Worm (Caenorhabditis elegans) whole organism, L1 larva: ENCODE measurements around the gene Y71H2AM.1.

Experiments
- C04F5.9 ChIP-seq: sonication (generic microtip); optimal IDR thresholded peaks from 2 replicates; lab custom pipeline; 2016; ENCODE audit warnings: missing genetic modification characterization, missing compliant biosample characterization
- F16B12.6 ChIP-seq: fragments of 150-350 bp; optimal IDR thresholded peaks from 2 replicates; lab custom pipeline; 2014; ENCODE audit warnings: missing biosample characterization, missing genetic modification characterization
- aha-1 ChIP-seq: fragments of 150-350 bp; optimal IDR thresholded peaks from 2 replicates; lab custom pipeline; 2014; ENCODE audit warnings: missing biosample characterization, missing genetic modification characterization
- alr-1 ChIP-seq: fragments of 200-800 bp; sonication (Bioruptor generic); optimal IDR thresholded peaks from 2 replicates; lab custom pipeline; 2018; ENCODE audit warnings: borderline replicate concordance, mild to moderate bottlenecking, missing genetic modification characterization, missing compliant biosample characterization
- ama-1 ChIP-seq: fragments of 150-350 bp; optimal IDR thresholded peaks from 2 replicates; lab custom pipeline; 2014
- blmp-1 ChIP-seq: fragments of 150-350 bp; optimal IDR thresholded peaks from 2 replicates; lab custom pipeline; 2014; ENCODE audit warnings: missing biosample characterization, missing genetic modification characterization
- ceh-63 ChIP-seq: fragments of 200-800 bp; sonication (Bioruptor generic); optimal IDR thresholded peaks from 2 replicates; lab custom pipeline; 2018; ENCODE audit warnings: mild to moderate bottlenecking, missing genetic modification characterization, missing compliant biosample characterization
- ceh-82 ChIP-seq, 3 experiments: fragments of 150-350 bp in 1 of 3; sonication (generic microtip) in 2 of 3; optimal IDR thresholded peaks; 2 replicates each; lab custom pipeline; 2014 to 2017; ENCODE audit warnings: missing biosample characterization in 3 of 3, missing genetic modification characterization in 3 of 3
- ceh-88 ChIP-seq: fragments of 200-800 bp; sonication (Bioruptor generic); IDR thresholded peaks from 2 replicates; pipeline ENCODE4 v1.3.6; 2022; ENCODE audit warnings: missing genetic modification characterization, missing compliant biosample characterization
- dpl-1 ChIP-seq, 3 experiments: fragments of 150-350 bp in 2 of 3; sonication (generic microtip) in 1 of 3; optimal IDR thresholded peaks; 2 replicates each; lab custom pipeline; 2014 to 2017; ENCODE audit warnings: missing biosample characterization in 3 of 3, missing genetic modification characterization in 3 of 3, missing genetic modification reagents in 3 of 3
- efl-3 ChIP-seq: fragments of 200-800 bp; sonication (Bioruptor generic); optimal IDR thresholded peaks from 2 replicates; lab custom pipeline; 2018; ENCODE audit warnings: mild to moderate bottlenecking, missing genetic modification characterization, missing compliant biosample characterization
- egl-27 ChIP-seq, 2 experiments: fragments of 150-350 bp in 1 of 2; sonication (generic microtip); optimal IDR thresholded peaks; 3 replicates each; lab custom pipeline; 2017 to 2018; ENCODE audit warnings: missing biosample characterization in 2 of 2, missing genetic modification characterization in 2 of 2, missing genetic modification reagents in 2 of 2
- elt-3 ChIP-seq, 6 experiments: fragments of 150-350 bp in 1 of 6; sonication (generic microtip); optimal IDR thresholded peaks; 2 replicates each; lab custom pipeline; 2017 to 2018; ENCODE audit warnings: missing biosample characterization in 6 of 6, missing genetic modification characterization in 6 of 6, inconsistent platforms in 1 of 6
- grh-1 ChIP-seq: fragments of 200-800 bp; sonication (Bioruptor generic); IDR thresholded peaks from 2 replicates; pipeline ENCODE4 v1.3.6; 2022; ENCODE audit warnings: missing genetic modification reagents, missing genetic modification characterization, missing compliant biosample characterization
- hlh-17 ChIP-seq: fragments of 200-800 bp; sonication (Bioruptor generic); optimal IDR thresholded peaks from 2 replicates; lab custom pipeline; 2018; ENCODE audit warnings: missing genetic modification characterization, mild to moderate bottlenecking, missing compliant biosample characterization, moderate library complexity, borderline replicate concordance
- hlh-4 ChIP-seq: sonication (generic microtip); optimal IDR thresholded peaks from 2 replicates; lab custom pipeline; 2016; ENCODE audit warnings: mild to moderate bottlenecking, missing genetic modification characterization, missing compliant biosample characterization
- irx-1 ChIP-seq: sonication (generic microtip); optimal IDR thresholded peaks from 2 replicates; lab custom pipeline; 2016; ENCODE audit warnings: missing genetic modification characterization, missing compliant biosample characterization
- isw-1 ChIP-seq: fragments of 200-800 bp; sonication (Bioruptor generic); IDR thresholded peaks from 2 replicates; pipeline ENCODE4 v1.3.6; 2022; ENCODE audit warnings: missing genetic modification characterization, missing compliant biosample characterization
- lin-13 ChIP-seq: fragments of 150-350 bp; optimal IDR thresholded peaks from 2 replicates; lab custom pipeline; 2014; ENCODE audit warnings: missing biosample characterization, missing genetic modification reagents, missing genetic modification characterization
- lin-35 ChIP-seq, 2 experiments: fragments of 150-350 bp; optimal IDR thresholded peaks; 2 replicates each; lab custom pipeline; 2014; ENCODE audit warnings: missing biosample characterization in 2 of 2, missing genetic modification characterization in 2 of 2, missing genetic modification reagents in 2 of 2
- lin-39 ChIP-seq: fragments of 150-350 bp; optimal IDR thresholded peaks from 2 replicates; lab custom pipeline; 2014; ENCODE audit warnings: missing biosample characterization, missing genetic modification reagents, missing genetic modification characterization
- mdl-1 ChIP-seq, 2 experiments: fragments of 150-350 bp; optimal IDR thresholded peaks; 2 replicates each; lab custom pipeline; 2014 to 2017; ENCODE audit warnings: missing biosample characterization in 2 of 2, missing genetic modification characterization in 2 of 2, inconsistent platforms in 1 of 2
- mef-2 ChIP-seq: fragments of 150-350 bp; optimal IDR thresholded peaks from 2 replicates; lab custom pipeline; 2014; ENCODE audit warnings: missing biosample characterization, missing genetic modification characterization
- nhr-11 ChIP-seq: fragments of 150-350 bp; optimal IDR thresholded peaks from 2 replicates; lab custom pipeline; 2014; ENCODE audit warnings: missing biosample characterization, missing genetic modification characterization
- nhr-12 ChIP-seq: sonication (generic microtip); optimal IDR thresholded peaks from 2 replicates; lab custom pipeline; 2017; ENCODE audit warnings: missing biosample characterization, missing genetic modification characterization
- nhr-19 ChIP-seq: fragments of 200-800 bp; sonication (Bioruptor generic); conservative IDR thresholded peaks from 2 replicates; pipeline ENCODE4 v1.3.6; 2022; ENCODE audit warnings: missing genetic modification characterization, missing compliant biosample characterization
- nhr-237 ChIP-seq: fragments of 150-350 bp; optimal IDR thresholded peaks from 2 replicates; lab custom pipeline; 2014; ENCODE audit warnings: missing biosample characterization, missing genetic modification characterization
- nhr-28 ChIP-seq: fragments of 150-350 bp; optimal IDR thresholded peaks from 2 replicates; lab custom pipeline; 2014; ENCODE audit warnings: missing biosample characterization, missing genetic modification characterization
- nhr-47 ChIP-seq: sonication (generic microtip); optimal IDR thresholded peaks from 2 replicates; lab custom pipeline; 2016; ENCODE audit warnings: mild to moderate bottlenecking, missing genetic modification characterization, moderate library complexity, missing compliant biosample characterization
- nhr-71 ChIP-seq: sonication (generic microtip); optimal IDR thresholded peaks from 2 replicates; lab custom pipeline; 2016; ENCODE audit warnings: mild to moderate bottlenecking, missing genetic modification characterization, moderate library complexity, missing compliant biosample characterization
- nhr-77 ChIP-seq: fragments of 150-350 bp; optimal IDR thresholded peaks from 2 replicates; lab custom pipeline; 2014; ENCODE audit warnings: missing biosample characterization, missing genetic modification characterization
- nhr-84 ChIP-seq: sonication (generic microtip); optimal IDR thresholded peaks from 2 replicates; lab custom pipeline; 2017; ENCODE audit warnings: missing biosample characterization, missing genetic modification characterization
- nhr-85 ChIP-seq: sonication (generic microtip); peaks from one replicate; lab custom pipeline; 2016; ENCODE audit warnings: missing genetic modification characterization, inconsistent platforms, missing compliant biosample characterization
- nhr-90 ChIP-seq: sonication (generic microtip); optimal IDR thresholded peaks from 2 replicates; lab custom pipeline; 2016; ENCODE audit warnings: mild to moderate bottlenecking, missing genetic modification characterization, missing compliant biosample characterization; ENCODE audit not compliant: poor library complexity
- pag-3 ChIP-seq: sonication (generic microtip); optimal IDR thresholded peaks from 2 replicates; lab custom pipeline; 2017; ENCODE audit warnings: missing genetic modification characterization, mild to moderate bottlenecking, missing compliant biosample characterization, antibody characterized with exemption, borderline replicate concordance; ENCODE audit not compliant: insufficient read depth
- pqm-1 ChIP-seq: sonication (generic microtip); optimal IDR thresholded peaks from 3 replicates; lab custom pipeline; 2017; ENCODE audit warnings: missing biosample characterization, missing genetic modification characterization
- skn-1 ChIP-seq: fragments of 150-350 bp; optimal IDR thresholded peaks from 2 replicates; lab custom pipeline; 2014; ENCODE audit warnings: missing biosample characterization, missing genetic modification characterization
- snpc-4 ChIP-seq: fragments of 150-350 bp; optimal IDR thresholded peaks from 2 replicates; lab custom pipeline; 2014; ENCODE audit warnings: missing biosample characterization, missing genetic modification characterization
- sptf-1 ChIP-seq: fragments of 150-350 bp; optimal IDR thresholded peaks from 2 replicates; lab custom pipeline; 2014; ENCODE audit warnings: missing biosample characterization, missing genetic modification characterization
- sup-37 ChIP-seq: fragments of 200-800 bp; sonication (Bioruptor generic); optimal IDR thresholded peaks from 2 replicates; lab custom pipeline; 2018; ENCODE audit warnings: mild to moderate bottlenecking, missing genetic modification characterization, missing compliant biosample characterization
- tbx-2 ChIP-seq: sonication (generic microtip); optimal IDR thresholded peaks from 2 replicates; lab custom pipeline; 2016; ENCODE audit warnings: missing genetic modification characterization, missing compliant biosample characterization
- tlp-1 ChIP-seq: fragments of 150-350 bp; optimal IDR thresholded peaks from 2 replicates; lab custom pipeline; 2014; ENCODE audit warnings: missing biosample characterization, missing genetic modification characterization
- unc-86 ChIP-seq: sonication (generic microtip); optimal IDR thresholded peaks from 2 replicates; lab custom pipeline; 2016; ENCODE audit warnings: missing genetic modification characterization, missing compliant biosample characterization
- unc-98 ChIP-seq: fragments of 200-800 bp; sonication (Bioruptor generic); IDR thresholded peaks from 2 replicates; pipeline ENCODE4 v1.3.6; 2022; ENCODE audit warnings: missing genetic modification characterization, missing compliant biosample characterization
- xbp-1 ChIP-seq: sonication (generic microtip); optimal IDR thresholded peaks from 2 replicates; lab custom pipeline; 2016; ENCODE audit warnings: missing genetic modification characterization, missing compliant biosample characterization
- zip-4 ChIP-seq: fragments of 200-800 bp; sonication (Bioruptor generic); optimal IDR thresholded peaks from 2 replicates; lab custom pipeline; 2018; ENCODE audit warnings: mild to moderate bottlenecking, missing genetic modification characterization, moderate library complexity, missing compliant biosample characterization

Y71H2AM.1 gene

DNA sequence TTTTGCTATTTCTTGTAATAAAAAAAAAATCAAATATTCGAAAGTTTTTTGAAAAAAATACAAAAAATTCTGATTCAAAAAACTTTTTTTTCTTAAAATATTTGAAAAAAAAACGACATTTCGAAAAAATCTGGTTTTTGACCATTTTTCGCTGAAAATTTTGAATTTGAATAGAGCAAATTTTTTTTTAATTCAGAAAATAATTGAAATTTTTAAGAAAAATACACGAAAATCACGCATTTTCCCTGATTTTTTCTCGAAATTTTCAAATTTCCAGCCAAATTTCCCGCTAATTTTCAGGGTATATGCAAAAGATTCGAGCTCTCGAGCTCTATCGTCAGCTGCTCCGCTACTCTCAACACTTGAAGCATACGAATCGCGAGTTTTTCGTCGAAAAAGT, at the start of gene Y71H2AM.1:
Gene Y71H2AM.1 (plus strand): TSS at position 301 of the 400 bp plus-strand sequence.
- TF ChIP-seq unc-86 (tag; lab: Kevin White, UChicago) (no peak), unc-98 (GFP tag; lab: Robert Waterston, UW) (no peak), sup-37 (GFP tag; lab: Kevin White, UChicago) (no peak), tbx-2 (no peak), nhr-12 (tag; lab: Kevin White, UChicago) (no peak), ceh-88 (GFP tag; lab: Robert Waterston, UW) (no peak)

DNA sequence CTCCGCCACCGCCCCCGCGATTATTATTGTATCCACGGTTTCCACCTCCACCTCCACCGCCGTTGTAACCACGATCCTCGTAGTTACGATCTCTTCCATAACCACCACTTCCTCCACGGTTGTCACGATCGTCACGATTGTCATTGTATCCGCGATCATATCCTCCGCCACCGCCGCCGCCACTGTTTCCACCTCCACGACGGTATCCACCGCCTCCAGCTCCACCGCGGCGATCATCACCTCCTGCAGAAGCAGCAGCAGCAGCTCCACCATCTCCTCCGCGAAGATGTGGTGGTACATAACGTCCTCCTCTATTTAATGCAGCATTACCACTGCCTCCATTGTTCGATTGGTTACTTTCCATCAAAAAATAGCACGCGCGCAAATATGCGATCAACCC, 48.2 kb upstream of the Y71H2AM.1 start, which contains the start of gene laf-1:
Gene laf-1 (minus strand): TSS at position 399 of the 400 bp plus-strand sequence.
- TF ChIP-seq pag-3 (no peak), nhr-71 (tag; lab: Kevin White, UChicago) (no peak), elt-3 (tag; optimal IDR thresholded peaks at IDR 0.05; lab: Kevin White, UChicago) (no peak), mdl-1 (tag; optimal IDR thresholded peaks at IDR 0.05; lab: Kevin White, UChicago) (no peak), nhr-11 (tag; lab: Kevin White, UChicago) (no peak), nhr-77 (tag; lab: Kevin White, UChicago) (no peak), nhr-90 (tag; lab: Kevin White, UChicago) (no peak), ama-1 (lab: Kevin White, UChicago) (no peak), nhr-19 (GFP tag; lab: Robert Waterston, UW) (no peak), isw-1 (GFP tag; lab: Robert Waterston, UW) (no peak), zip-4 (no peak), ceh-88 (GFP tag; lab: Robert Waterston, UW) (no peak), lin-39 (no peak), hlh-4 (no peak)

DNA sequence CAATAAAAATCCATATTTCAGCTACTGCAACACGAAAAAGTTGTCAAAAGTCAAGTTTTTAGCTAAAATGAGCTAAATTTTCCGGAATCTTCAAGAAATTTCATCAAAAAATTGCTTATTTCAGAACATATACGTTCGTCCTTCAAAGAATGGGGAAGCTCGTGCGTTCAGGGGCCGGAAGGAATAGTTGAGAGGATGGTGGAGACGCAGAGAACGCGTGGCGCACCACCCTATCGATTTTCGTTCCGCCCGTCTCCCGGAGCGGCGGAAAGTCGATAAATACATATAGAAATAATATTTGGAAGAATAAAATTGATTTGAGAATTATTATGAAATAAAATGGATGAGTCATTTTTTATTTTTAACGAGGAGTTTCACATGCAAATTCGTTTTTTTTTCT, 46.6 kb upstream of the Y71H2AM.1 start:
- peak; percentile 12 for TF ChIP-seq F16B12.6 (tag; lab: Kevin White, UChicago)
- TF ChIP-seq nhr-28 (tag; lab: Kevin White, UChicago): no peak
- no peak for TF ChIP-seq sptf-1 (tag; lab: Kevin White, UChicago)
- TF ChIP-seq efl-3 (GFP tag; lab: Kevin White, UChicago): no peak

DNA sequence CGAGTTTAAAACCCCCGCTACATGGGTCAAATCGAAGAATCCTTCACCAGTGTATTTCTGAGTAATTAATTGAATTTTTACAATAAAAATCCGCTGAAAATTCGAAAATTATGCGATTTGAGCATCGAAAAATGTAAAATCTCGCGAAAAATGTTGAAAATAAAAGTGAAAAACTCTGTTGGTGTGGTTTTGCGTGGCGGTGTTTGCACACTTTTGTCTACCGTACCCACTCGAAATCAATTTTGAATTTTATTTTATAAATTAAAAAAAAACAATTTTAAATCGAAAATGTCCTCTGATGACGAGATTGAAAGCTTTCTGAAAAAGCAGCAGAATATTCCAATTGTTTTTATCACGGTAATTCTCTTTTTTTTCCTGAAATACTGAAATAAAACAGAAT, 46.1 kb upstream of the Y71H2AM.1 start, which contains the start of gene Y71H2AM.6:
Gene Y71H2AM.6 (plus strand): TSS at position 264 of the 400 bp plus-strand sequence.
- TF ChIP-seq dpl-1 (GFP tag; optimal IDR thresholded peaks at IDR 0.05; lab: Kevin White, UChicago): peak; percentile 59 to 81 (median 67)
- TF ChIP-seq nhr-28 (tag; lab: Kevin White, UChicago): no peak
- TF ChIP-seq lin-39: peak; percentile 39
- peak; percentile 94 for TF ChIP-seq blmp-1
- TF ChIP-seq nhr-84 (tag; lab: Kevin White, UChicago): no peak
- TF ChIP-seq nhr-237 (tag; lab: Kevin White, UChicago): no peak
- TF ChIP-seq hlh-4: no peak
- peak; percentile 45 for TF ChIP-seq isw-1 (GFP tag; lab: Robert Waterston, UW)
- TF ChIP-seq ceh-63 (GFP tag; lab: Kevin White, UChicago): no peak
- peak; percentile 69 for TF ChIP-seq nhr-47 (tag; lab: Kevin White, UChicago)
- TF ChIP-seq lin-13 (GFP tag; lab: Kevin White, UChicago): no peak
- TF ChIP-seq aha-1: no peak
- TF ChIP-seq nhr-77 (tag; lab: Kevin White, UChicago): no peak
- TF ChIP-seq ceh-88 (GFP tag; lab: Robert Waterston, UW): no peak
- no peak for TF ChIP-seq egl-27 (tag; optimal IDR thresholded peaks at IDR 0.05; lab: Kevin White, UChicago)
- peak; percentile 38 for TF ChIP-seq nhr-90 (tag; lab: Kevin White, UChicago)
- no peak for TF ChIP-seq unc-98 (GFP tag; lab: Robert Waterston, UW)
- peak in 2 of 3 experiments; percentile 43 to 45 for TF ChIP-seq ceh-82 (tag; optimal IDR thresholded peaks at IDR 0.05; lab: Kevin White, UChicago)
- peak; percentile 41 for TF ChIP-seq irx-1 (tag; lab: Kevin White, UChicago)
- TF ChIP-seq alr-1 (tag; lab: Kevin White, UChicago): no peak
- no peak for TF ChIP-seq hlh-17
- TF ChIP-seq sup-37 (GFP tag; lab: Kevin White, UChicago): no peak
- TF ChIP-seq C04F5.9: peak; percentile 36
- TF ChIP-seq nhr-85 (tag; lab: Kevin White, UChicago): no peak
- peak; percentile 62 to 73 for TF ChIP-seq lin-35 (GFP tag; optimal IDR thresholded peaks at IDR 0.05; lab: Kevin White, UChicago)
- TF ChIP-seq tlp-1 (tag; lab: Kevin White, UChicago): no peak
- peak; percentile 59 for TF ChIP-seq tbx-2
- TF ChIP-seq pqm-1 (tag; lab: Kevin White, UChicago): no peak
- no peak for TF ChIP-seq mef-2
- no peak for TF ChIP-seq grh-1
- TF ChIP-seq snpc-4 (tag; lab: Kevin White, UChicago): no peak
- TF ChIP-seq skn-1: peak; percentile 18
- TF ChIP-seq xbp-1 (tag; lab: Kevin White, UChicago): peak; percentile 57
- TF ChIP-seq nhr-11 (tag; lab: Kevin White, UChicago): no peak
- TF ChIP-seq efl-3 (GFP tag; lab: Kevin White, UChicago): no peak
